Worm (Caenorhabditis elegans): ENCODE results near the gene asp-8.

- TF ChIP-seq skn-1 (tag; optimal IDR thresholded peaks at IDR 0.05) (no peak), nhr-90 (tag; optimal IDR thresholded peaks at IDR 0.05; ENCODE audit: poor library complexity) (no peak)
Measured at ce11 chrV:2976287-2976686, 48.1 kb upstream of the asp-8 start, which contains the start of gene srw-124.

Data from whole organism, L1 larva.